Worm (Caenorhabditis elegans): ENCODE measurements around the gene melo-3.
"Not testable (repeated sequence)": the region's sequence is repeated elsewhere in the genome, so short reads cannot be mapped to it uniquely, and the experiment has no call there.

Gene melo-3

ce11 chrV:15063987-15064386, 27.3 kb upstream of the melo-3 start, which contains the start of gene rap-2:
Gene rap-2, minus strand, starts transcription at chrV:15064087.
- TF ChIP-seq him-1 (tag; optimal IDR thresholded peaks at IDR 0.05) (no peak), W03F9.2 (tag; optimal IDR thresholded peaks at IDR 0.05) (no peak), dao-5 (tag; optimal IDR thresholded peaks at IDR 0.05) (no peak)

- TF ChIP-seq dao-5 (tag; optimal IDR thresholded peaks at IDR 0.05) (no peak), him-1 (tag; optimal IDR thresholded peaks at IDR 0.05) (no peak), W03F9.2 (tag; optimal IDR thresholded peaks at IDR 0.05) (no peak)
Observed at ce11 chrV:15060595-15060994, 23.9 kb upstream of the melo-3 start.

- TF ChIP-seq W03F9.2 (tag; optimal IDR thresholded peaks at IDR 0.05) (peak; percentile 32), him-1 (tag; optimal IDR thresholded peaks at IDR 0.05) (no peak)
Observed at ce11 chrV:15059534-15059933, 22.9 kb upstream of the melo-3 start, which contains the start of the genes mcm-3 and C25D7.15. Gene mcm-3, minus strand, starts transcription at chrV:15059599. Gene C25D7.15, plus strand, starts transcription at chrV:15059808.

ce11 chrV:15058965-15059364, 22.3 kb upstream of the melo-3 start:
- no peak for TF ChIP-seq him-1 (tag; optimal IDR thresholded peaks at IDR 0.05)
- no peak for TF ChIP-seq W03F9.2 (tag; optimal IDR thresholded peaks at IDR 0.05)
- TF ChIP-seq dao-5 (tag; optimal IDR thresholded peaks at IDR 0.05), result no peak

- TF ChIP-seq dao-5 (tag; optimal IDR thresholded peaks at IDR 0.05), result no peak
- TF ChIP-seq him-1 (tag; optimal IDR thresholded peaks at IDR 0.05), result no peak
- TF ChIP-seq W03F9.2 (tag; optimal IDR thresholded peaks at IDR 0.05), result no peak
Observed at ce11 chrV:15058423-15058822, 21.8 kb upstream of the melo-3 start.

ce11 chrV:15057724-15058123, 21.1 kb upstream of the melo-3 start:
- TF ChIP-seq him-1 (tag; optimal IDR thresholded peaks at IDR 0.05) (no peak), dao-5 (tag; optimal IDR thresholded peaks at IDR 0.05) (no peak), W03F9.2 (tag; optimal IDR thresholded peaks at IDR 0.05) (no peak)

ce11 chrV:15056346-15056839, 19.7 kb upstream of the melo-3 start:
- TF ChIP-seq him-1 (tag; optimal IDR thresholded peaks at IDR 0.05) (no peak), W03F9.2 (tag; optimal IDR thresholded peaks at IDR 0.05) (no peak)

- no peak for TF ChIP-seq dao-5 (tag; optimal IDR thresholded peaks at IDR 0.05)
- TF ChIP-seq W03F9.2 (tag; optimal IDR thresholded peaks at IDR 0.05), result no peak
- no peak for TF ChIP-seq him-1 (tag; optimal IDR thresholded peaks at IDR 0.05)
Observed at ce11 chrV:15055873-15056272, 19.2 kb upstream of the melo-3 start, which contains the start of gene C25D7.16. Gene C25D7.16, plus strand, starts transcription at chrV:15056173.

ce11 chrV:15054733-15055132, 18.1 kb upstream of the melo-3 start:
- TF ChIP-seq dao-5 (tag; optimal IDR thresholded peaks at IDR 0.05), result no peak

- TF ChIP-seq W03F9.2 (tag; optimal IDR thresholded peaks at IDR 0.05), result no peak
- TF ChIP-seq dao-5 (tag; optimal IDR thresholded peaks at IDR 0.05), result no peak
- no peak for TF ChIP-seq him-1 (tag; optimal IDR thresholded peaks at IDR 0.05)
Observed at ce11 chrV:15052368-15052767, 15.7 kb upstream of the melo-3 start, which contains the start of the genes fbxa-82 and C25D7.5. Gene fbxa-82, minus strand, starts transcription at chrV:15052530. Gene C25D7.5, plus strand, starts transcription at chrV:15052650.

ce11 chrV:15051720-15052119, 15.1 kb upstream of the melo-3 start:
- TF ChIP-seq him-1 (tag; optimal IDR thresholded peaks at IDR 0.05) (no peak), dao-5 (tag; optimal IDR thresholded peaks at IDR 0.05) (no peak), W03F9.2 (tag; optimal IDR thresholded peaks at IDR 0.05) (no peak)

ce11 chrV:15048107-15048506, 11.4 kb upstream of the melo-3 start, which contains the start of gene sdc-3:
Gene sdc-3, minus strand, starts transcription at chrV:15048207.
- no peak for TF ChIP-seq him-1 (tag; optimal IDR thresholded peaks at IDR 0.05)
- TF ChIP-seq dao-5 (tag; optimal IDR thresholded peaks at IDR 0.05), result no peak
- no peak for TF ChIP-seq W03F9.2 (tag; optimal IDR thresholded peaks at IDR 0.05)

- TF ChIP-seq dao-5, W03F9.2, him-1 (tag; optimal IDR thresholded peaks at IDR 0.05): not testable (repeated sequence)
Observed at ce11 chrV:15031373-15031772, 5.3 kb downstream of the melo-3 start, which contains the start of gene cng-1. Gene cng-1, minus strand, starts transcription at chrV:15031473.

- TF ChIP-seq dao-5 (tag; optimal IDR thresholded peaks at IDR 0.05), result no peak
- no peak for TF ChIP-seq him-1 (tag; optimal IDR thresholded peaks at IDR 0.05)
- no peak for TF ChIP-seq W03F9.2 (tag; optimal IDR thresholded peaks at IDR 0.05)
Observed at ce11 chrV:15028896-15029519, 7.7 kb downstream of the melo-3 start, which contains the start of gene F14H8.8. Gene F14H8.8, plus strand, starts transcription at chrV:15029469.

- TF ChIP-seq him-1 (tag; optimal IDR thresholded peaks at IDR 0.05) (no peak), dao-5 (tag; optimal IDR thresholded peaks at IDR 0.05) (no peak), W03F9.2 (tag; optimal IDR thresholded peaks at IDR 0.05) (no peak)
Observed at ce11 chrV:15023544-15023943, 13.1 kb downstream of the melo-3 start, which contains the start of gene F14H8.4. Gene F14H8.4, plus strand, starts transcription at chrV:15023844.
